Worm (Caenorhabditis elegans): Measurements from ENCODE around the gene mma-1.

Gene mma-1

DNA sequence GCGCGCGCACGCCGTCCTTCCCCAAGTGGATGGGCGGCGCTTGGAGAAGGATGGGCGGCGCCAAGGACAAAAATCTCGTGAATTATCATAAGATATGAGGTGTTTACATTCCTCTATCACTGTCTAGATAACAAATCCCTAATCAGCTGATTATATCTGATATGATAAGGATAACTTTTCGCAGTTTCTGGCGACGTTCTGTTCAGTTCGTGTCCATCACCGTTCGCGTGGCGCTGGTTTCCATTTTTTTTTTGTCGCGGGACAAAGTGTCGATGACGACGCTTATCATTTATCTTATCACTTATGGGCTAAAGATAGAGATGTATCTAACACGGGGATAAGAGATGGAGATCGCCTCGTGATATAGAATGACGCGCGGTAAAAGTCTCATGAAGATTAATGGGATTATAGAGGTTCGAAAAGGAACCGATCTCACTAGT, 42.8 kb downstream of the mma-1 start:
- TF ChIP-seq nhr-237 (tag; optimal IDR thresholded peaks at IDR 0.05) (no peak), fos-1 (tag; optimal IDR thresholded peaks at IDR 0.05) (no peak), sea-2 (GFP tag; optimal IDR thresholded peaks at IDR 0.05) (no peak), snpc-4 (tag; optimal IDR thresholded peaks at IDR 0.05) (no peak), lin-39 (tag; optimal IDR thresholded peaks at IDR 0.05) (no peak), ceh-28 (tag; optimal IDR thresholded peaks at IDR 0.05) (peak; percentile 11), tbx-2 (tag; optimal IDR thresholded peaks at IDR 0.05) (peak; percentile 26), nhr-23 (tag; optimal IDR thresholded peaks at IDR 0.05) (peak; percentile 89), fkh-2 (tag; optimal IDR thresholded peaks at IDR 0.05) (no peak), nhr-43 (tag; optimal IDR thresholded peaks at IDR 0.05; ENCODE audit: poor library complexity, severe bottlenecking) (peak; percentile 81), nhr-77 (tag; optimal IDR thresholded peaks at IDR 0.05) (no peak), daf-12 (tag; optimal IDR thresholded peaks at IDR 0.05) (no peak), ceh-9 (tag; optimal IDR thresholded peaks at IDR 0.05) (no peak), ztf-4 (tag; optimal IDR thresholded peaks at IDR 0.05) (no peak), elt-3 (tag; optimal IDR thresholded peaks at IDR 0.05) (peak; percentile 97 to 99 (median 99)), fkh-10 (GFP tag; optimal IDR thresholded peaks at IDR 0.05) (no peak), egl-5 (tag; optimal IDR thresholded peaks at IDR 0.05) (no peak), nhr-12 (tag; optimal IDR thresholded peaks at IDR 0.05) (no peak), nhr-25 (tag; optimal IDR thresholded peaks at IDR 0.05) (peak; percentile 13), ceh-16 (tag; optimal IDR thresholded peaks at IDR 0.05) (no peak), nhr-28 (tag; optimal IDR thresholded peaks at IDR 0.05) (no peak), lsy-12 (tag; optimal IDR thresholded peaks at IDR 0.05) (no peak), lin-15B (tag; optimal IDR thresholded peaks at IDR 0.05) (no peak), zag-1 (tag; optimal IDR thresholded peaks at IDR 0.05) (no peak), ama-1 (optimal IDR thresholded peaks at IDR 0.05) (no peak), elt-2 (tag; optimal IDR thresholded peaks at IDR 0.05) (no peak), unc-39 (tag; optimal IDR thresholded peaks at IDR 0.05) (no peak), hmg-11 (tag; optimal IDR thresholded peaks at IDR 0.05) (no peak), aly-2 (tag; optimal IDR thresholded peaks at IDR 0.05) (no peak), mdl-1 (tag; optimal IDR thresholded peaks at IDR 0.05) (no peak), ztf-11 (tag; optimal IDR thresholded peaks at IDR 0.05) (no peak), ZK546.5 (tag; optimal IDR thresholded peaks at IDR 0.05) (no peak), mml-1 (tag; optimal IDR thresholded peaks at IDR 0.05) (peak; percentile 13), nhr-76 (tag; optimal IDR thresholded peaks at IDR 0.05) (no peak), eor-1 (tag; optimal IDR thresholded peaks at IDR 0.05) (no peak), pqm-1 (tag; optimal IDR thresholded peaks at IDR 0.05) (no peak), egl-27 (tag; optimal IDR thresholded peaks at IDR 0.05) (no peak), skn-1 (tag; optimal IDR thresholded peaks at IDR 0.05) (no peak), pha-4 (tag; optimal IDR thresholded peaks at IDR 0.05) (no peak), nhr-11 (tag; optimal IDR thresholded peaks at IDR 0.05) (no peak), nhr-67 (tag; optimal IDR thresholded peaks at IDR 0.05) (no peak), unc-62 (GFP tag; optimal IDR thresholded peaks at IDR 0.05) (no peak), nfya-1 (tag; optimal IDR thresholded peaks at IDR 0.05; ENCODE audit: insufficient read depth) (no peak), R02D3.7 (tag; optimal IDR thresholded peaks at IDR 0.05) (no peak), ceh-82 (tag; optimal IDR thresholded peaks at IDR 0.05) (no peak), jun-1 (tag; optimal IDR thresholded peaks at IDR 0.05) (no peak)

ce11 chrV:12552671-12553212, 43.4 kb downstream of the mma-1 start, which contains the start of gene F45D3.4:
TSS of gene F45D3.4 (minus strand) at chrV:12553191.
- TF ChIP-seq ama-1 (optimal IDR thresholded peaks at IDR 0.05) (peak; percentile 90), fkh-2 (tag; optimal IDR thresholded peaks at IDR 0.05) (no peak), nhr-76 (tag; optimal IDR thresholded peaks at IDR 0.05) (no peak), ceh-9 (tag; optimal IDR thresholded peaks at IDR 0.05) (no peak), egl-5 (tag; optimal IDR thresholded peaks at IDR 0.05) (no peak), nhr-11 (tag; optimal IDR thresholded peaks at IDR 0.05) (no peak), lsy-12 (tag; optimal IDR thresholded peaks at IDR 0.05) (no peak), pqm-1 (tag; optimal IDR thresholded peaks at IDR 0.05) (no peak), unc-62 (GFP tag; optimal IDR thresholded peaks at IDR 0.05) (no peak), egl-27 (tag; optimal IDR thresholded peaks at IDR 0.05) (no peak), ceh-82 (tag; optimal IDR thresholded peaks at IDR 0.05) (no peak), mml-1 (tag; optimal IDR thresholded peaks at IDR 0.05) (no peak), daf-12 (tag; optimal IDR thresholded peaks at IDR 0.05) (no peak), nhr-25 (tag; optimal IDR thresholded peaks at IDR 0.05) (peak; percentile 2), lin-39 (tag; optimal IDR thresholded peaks at IDR 0.05) (peak; percentile 41)

All from whole organism, L3 larva.